Fruit fly (Drosophila melanogaster) whole organism, embryonic: ENCODE measurements around the gene VhaM9.7-b.
A peak's percentile ranks its signal among the peaks of the same experiment; 100 is the strongest.

Experiments used
- BEAF-32 ChIP-seq: fragments of 200-800 bp; sonication (Bioruptor generic); optimal IDR thresholded peaks from 3 replicates; lab custom pipeline; 2017; ENCODE audit warnings: missing biosample characterization, missing genetic modification characterization, mild to moderate bottlenecking, moderate library complexity, missing genetic modification reagents
- Bteb2 ChIP-seq: fragments of 200-800 bp; sonication (Bioruptor generic); optimal IDR thresholded peaks from 2 replicates; lab custom pipeline; 2016; ENCODE audit warnings: missing biosample characterization, missing genetic modification characterization
- CG11723 ChIP-seq: fragments of 200-800 bp; sonication (Bioruptor generic); optimal IDR thresholded peaks from 2 replicates; lab custom pipeline; 2017; ENCODE audit warnings: missing biosample characterization, mild to moderate bottlenecking, missing genetic modification characterization
- CG12104 ChIP-seq: fragments of 200-800 bp; sonication (Bioruptor generic); optimal IDR thresholded peaks from 3 replicates; lab custom pipeline; 2016; ENCODE audit warnings: missing biosample characterization, missing genetic modification characterization
- CG1603 ChIP-seq: fragments of 200-800 bp; sonication (Bioruptor generic); optimal IDR thresholded peaks from 2 replicates; lab custom pipeline; 2019; ENCODE audit warnings: missing biosample characterization, mild to moderate bottlenecking, missing genetic modification characterization, moderate library complexity
- CG17385 ChIP-seq: fragments of 200-800 bp; sonication (Bioruptor generic); optimal IDR thresholded peaks from 3 replicates; lab custom pipeline; 2018; ENCODE audit warnings: missing biosample characterization, mild to moderate bottlenecking, missing genetic modification characterization
- CG18599 ChIP-seq: fragments of 200-800 bp; sonication (Bioruptor generic); optimal IDR thresholded peaks from 3 replicates; lab custom pipeline; 2017; ENCODE audit warnings: missing biosample characterization, missing genetic modification characterization, mild to moderate bottlenecking, moderate library complexity, missing genetic modification reagents
- CG2116 ChIP-seq: fragments of 200-800 bp; sonication (Bioruptor generic); optimal IDR thresholded peaks from 3 replicates; lab custom pipeline; 2018; ENCODE audit warnings: missing biosample characterization, mild to moderate bottlenecking, missing genetic modification characterization
- CG2202 ChIP-seq: fragments of 200-800 bp; sonication (Bioruptor generic); optimal IDR thresholded peaks from 2 replicates; lab custom pipeline; 2018; ENCODE audit warnings: missing biosample characterization, mild to moderate bottlenecking, missing genetic modification characterization
- CG31441 ChIP-seq: fragments of 200-800 bp; sonication (Bioruptor generic); IDR thresholded peaks from 2 replicates; pipeline ENCODE4 v1.3.6; 2022; ENCODE audit warnings: missing biosample characterization, missing genetic modification characterization
- CG33213 ChIP-seq: fragments of 200-800 bp; sonication (Bioruptor generic); optimal IDR thresholded peaks from 3 replicates; lab custom pipeline; 2016; ENCODE audit warnings: missing biosample characterization, missing genetic modification characterization
- CG34224 ChIP-seq: fragments of 200-800 bp; sonication (Bioruptor generic); IDR thresholded peaks from 3 replicates; pipeline ENCODE4 v1.3.6; 2022; ENCODE audit warnings: missing biosample characterization, missing genetic modification characterization; ENCODE audit not compliant: partially characterized antibody
- CG4328 ChIP-seq: fragments of 200-800 bp; sonication (Bioruptor generic); optimal IDR thresholded peaks from 3 replicates; lab custom pipeline; 2017; ENCODE audit warnings: missing biosample characterization, missing genetic modification reagents, missing genetic modification characterization
- CG4424 ChIP-seq: fragments of 200-800 bp; sonication (Bioruptor generic); optimal IDR thresholded peaks from 3 replicates; lab custom pipeline; 2016; ENCODE audit warnings: missing biosample characterization, missing genetic modification characterization
- CG6689 ChIP-seq: fragments of 200-800 bp; sonication (Bioruptor generic); IDR thresholded peaks from 2 replicates; pipeline ENCODE4 v1.3.6; 2022; ENCODE audit warnings: missing biosample characterization, missing genetic modification characterization
- CG6813 ChIP-seq: fragments of 200-800 bp; sonication (Bioruptor generic); optimal IDR thresholded peaks from 2 replicates; lab custom pipeline; 2017; ENCODE audit warnings: missing biosample characterization, missing genetic modification characterization, mild to moderate bottlenecking, moderate library complexity, missing genetic modification reagents
- Eip74EF ChIP-seq, 2 experiments: fragments of 200-800 bp in 1 of 2; fragments of >200 bp in 1 of 2; sonication (Bioruptor generic) in 1 of 2; optimal IDR thresholded peaks; 2 replicates each; lab custom pipeline; 2017 to 2019; ENCODE audit warnings: missing biosample characterization in 2 of 2, missing genetic modification characterization in 2 of 2, mild to moderate bottlenecking in 1 of 2, moderate library complexity in 1 of 2
- Ets97D ChIP-seq: fragments of 200-800 bp; sonication (Bioruptor generic); optimal IDR thresholded peaks from 3 replicates; lab custom pipeline; 2016; ENCODE audit warnings: missing biosample characterization, missing genetic modification characterization
- Fer2 ChIP-seq: fragments of 200-800 bp; sonication (Bioruptor generic); optimal IDR thresholded peaks from 2 replicates; lab custom pipeline; 2018; ENCODE audit warnings: missing biosample characterization, mild to moderate bottlenecking, missing genetic modification characterization, moderate library complexity
- HmgD ChIP-seq: fragments of 200-800 bp; sonication (Bioruptor generic); optimal IDR thresholded peaks from 3 replicates; lab custom pipeline; 2016; ENCODE audit warnings: missing biosample characterization, missing genetic modification characterization
- Kr ChIP-seq: fragments of 200-800 bp; sonication (Bioruptor generic); optimal IDR thresholded peaks from 2 replicates; lab custom pipeline; 2017; ENCODE audit warnings: missing biosample characterization, mild to moderate bottlenecking, missing genetic modification characterization
- NK7.1 ChIP-seq: fragments of 200-800 bp; sonication (Bioruptor generic); optimal IDR thresholded peaks from 3 replicates; lab custom pipeline; 2016; ENCODE audit warnings: missing biosample characterization, missing genetic modification characterization
- NfI ChIP-seq: fragments of 200-800 bp; sonication (Bioruptor generic); optimal IDR thresholded peaks from 3 replicates; lab custom pipeline; 2018; ENCODE audit warnings: missing biosample characterization, mild to moderate bottlenecking, missing genetic modification characterization, moderate library complexity
- Stat92E ChIP-seq, 3 experiments: fragments of >200 bp in 2 of 3; fragments of 200-800 bp in 1 of 3; sonication (Bioruptor generic) in 1 of 3; optimal IDR thresholded peaks; 2 replicates each; lab custom pipeline; 2017 to 2019; ENCODE audit warnings: missing biosample characterization in 3 of 3, missing genetic modification characterization in 3 of 3, mild to moderate bottlenecking in 1 of 3, moderate library complexity in 1 of 3
- ab ChIP-seq: fragments of 200-800 bp; sonication (Bioruptor generic); optimal IDR thresholded peaks from 2 replicates; lab custom pipeline; 2016; ENCODE audit warnings: missing biosample characterization, missing genetic modification characterization
- ap ChIP-seq: fragments of 200-800 bp; sonication (Bioruptor generic); IDR thresholded peaks from 2 replicates; pipeline ENCODE4 v1.3.6; 2022; ENCODE audit warnings: missing biosample characterization, missing genetic modification characterization
- az2 ChIP-seq: fragments of 200-800 bp; sonication (Bioruptor generic); optimal IDR thresholded peaks from 3 replicates; lab custom pipeline; 2016; ENCODE audit warnings: missing biosample characterization, missing genetic modification characterization
- bbx ChIP-seq: fragments of 200-800 bp; sonication (Bioruptor generic); IDR thresholded peaks from 2 replicates; pipeline ENCODE4 v1.3.6; 2022; ENCODE audit warnings: missing biosample characterization, missing genetic modification characterization; ENCODE audit not compliant: partially characterized antibody
- br ChIP-seq: fragments of >200 bp; optimal IDR thresholded peaks from 2 replicates; lab custom pipeline; 2017
- cas ChIP-seq: fragments of 200-800 bp; sonication (Bioruptor generic); IDR thresholded peaks from 2 replicates; pipeline ENCODE4 v1.3.6; 2022; ENCODE audit warnings: missing biosample characterization, missing genetic modification characterization
- chn ChIP-seq: fragments of 200-800 bp; sonication (Bioruptor generic); optimal IDR thresholded peaks from 2 replicates; lab custom pipeline; 2016; ENCODE audit warnings: missing biosample characterization, missing genetic modification characterization
- dati ChIP-seq: fragments of 200-800 bp; sonication (Bioruptor generic); IDR thresholded peaks from 2 replicates; pipeline ENCODE4 v1.3.6; 2022; ENCODE audit warnings: missing biosample characterization, missing genetic modification characterization
- dimm ChIP-seq: fragments of 200-800 bp; sonication (Bioruptor generic); IDR thresholded peaks from 2 replicates; pipeline ENCODE4 v1.3.6; 2022; ENCODE audit warnings: missing biosample characterization, missing genetic modification characterization
- eve ChIP-seq, 2 experiments: fragments of >200 bp; optimal IDR thresholded peaks; 2 replicates each; lab custom pipeline; 2017; ENCODE audit warnings: missing biosample characterization in 2 of 2, missing genetic modification characterization in 2 of 2
- fd102C ChIP-seq: fragments of 200-800 bp; sonication (Bioruptor generic); optimal IDR thresholded peaks from 2 replicates; lab custom pipeline; 2018; ENCODE audit warnings: missing biosample characterization, mild to moderate bottlenecking, missing genetic modification characterization, moderate library complexity
- gfzf ChIP-seq: fragments of 200-800 bp; sonication (Bioruptor generic); optimal IDR thresholded peaks from 2 replicates; lab custom pipeline; 2016; ENCODE audit warnings: missing biosample characterization, mild to moderate bottlenecking, missing genetic modification characterization, moderate library complexity
- inv ChIP-seq: fragments of 200-800 bp; sonication (Bioruptor generic); IDR thresholded peaks from 2 replicates; pipeline ENCODE4 v1.3.6; 2022; ENCODE audit warnings: missing biosample characterization, missing genetic modification characterization; ENCODE audit not compliant: partially characterized antibody
- lab ChIP-seq: fragments of 200-800 bp; sonication (Bioruptor generic); optimal IDR thresholded peaks from 3 replicates; lab custom pipeline; 2017; ENCODE audit warnings: missing biosample characterization, missing genetic modification characterization, mild to moderate bottlenecking, moderate library complexity, missing genetic modification reagents
- lilli ChIP-seq: fragments of 200-800 bp; sonication (Bioruptor generic); optimal IDR thresholded peaks from 3 replicates; lab custom pipeline; 2016; ENCODE audit warnings: missing biosample characterization, missing genetic modification characterization
- maf-S ChIP-seq: fragments of 200-800 bp; sonication (Bioruptor generic); optimal IDR thresholded peaks from 2 replicates; lab custom pipeline; 2016; ENCODE audit warnings: missing biosample characterization, missing genetic modification characterization
- nerfin-2 ChIP-seq: fragments of 200-800 bp; sonication (Bioruptor generic); IDR thresholded peaks from 2 replicates; pipeline ENCODE4 v1.3.6; 2022; ENCODE audit warnings: missing biosample characterization, missing genetic modification characterization; ENCODE audit not compliant: partially characterized antibody
- odd ChIP-seq: fragments of 200-800 bp; sonication (Bioruptor generic); optimal IDR thresholded peaks from 2 replicates; lab custom pipeline; 2017; ENCODE audit warnings: missing biosample characterization, mild to moderate bottlenecking, missing genetic modification characterization
- pho ChIP-seq: fragments of 200-800 bp; sonication (Bioruptor generic); optimal IDR thresholded peaks from 2 replicates; lab custom pipeline; 2016; ENCODE audit warnings: missing biosample characterization, missing genetic modification characterization
- row ChIP-seq: fragments of 200-800 bp; sonication (Bioruptor generic); IDR thresholded peaks from 3 replicates; pipeline ENCODE4 v1.3.6; 2022; ENCODE audit warnings: missing biosample characterization, missing genetic modification characterization
- salm ChIP-seq: fragments of 200-800 bp; sonication (Bioruptor generic); optimal IDR thresholded peaks from 2 replicates; lab custom pipeline; 2018; ENCODE audit warnings: missing biosample characterization, mild to moderate bottlenecking, missing genetic modification characterization
- seq ChIP-seq: fragments of 200-800 bp; sonication (Bioruptor generic); IDR thresholded peaks from 2 replicates; pipeline ENCODE4 v1.3.6; 2022; ENCODE audit warnings: missing biosample characterization, missing genetic modification characterization
- sim ChIP-seq: fragments of 200-800 bp; sonication (Bioruptor generic); IDR thresholded peaks from 2 replicates; pipeline ENCODE4 v1.3.6; 2022; ENCODE audit warnings: missing biosample characterization, missing genetic modification characterization
- sima ChIP-seq: fragments of 200-800 bp; sonication (Bioruptor generic); optimal IDR thresholded peaks from 2 replicates; lab custom pipeline; 2016; ENCODE audit warnings: missing biosample characterization, missing genetic modification characterization
- toy ChIP-seq: fragments of 200-800 bp; sonication (Bioruptor generic); IDR thresholded peaks from 2 replicates; pipeline ENCODE4 v1.3.6; 2022; ENCODE audit warnings: missing biosample characterization, missing genetic modification characterization
- z ChIP-seq: fragments of 200-800 bp; sonication (Bioruptor generic); IDR thresholded peaks from 3 replicates; pipeline ENCODE4 v1.3.6; 2022; ENCODE audit warnings: missing biosample characterization, missing genetic modification characterization

Gene VhaM9.7-b

dm6 chr3L:21507354-21507928, 32.2 kb upstream of the VhaM9.7-b start, which contains the start of the genes Glg1 and M6 (continued):
- TF ChIP-seq gfzf (GFP tag; lab: Kevin White, UChicago), result peak; percentile 15
- peak; percentile 96 for TF ChIP-seq row (GFP tag; lab: Robert Waterston, UW)
- no peak for TF ChIP-seq Eip74EF (GFP tag; optimal IDR thresholded peaks at IDR 0.05; lab: Kevin White, UChicago)
- peak; percentile 69 for TF ChIP-seq NfI
- TF ChIP-seq CG2116, result peak; percentile 80
- peak; percentile 47 for TF ChIP-seq maf-S (GFP tag; lab: Kevin White, UChicago)
- peak; percentile 71 for TF ChIP-seq CG4424 (GFP tag; lab: Kevin White, UChicago)
- TF ChIP-seq CG17385 (GFP tag; lab: Kevin White, UChicago), result peak; percentile 63
- no peak for TF ChIP-seq ap (GFP tag; lab: Robert Waterston, UW)
- no peak for TF ChIP-seq seq
- peak; percentile 69 for TF ChIP-seq pho
- no peak for TF ChIP-seq toy (GFP tag; lab: Robert Waterston, UW)
- peak; percentile 79 for TF ChIP-seq Ets97D (GFP tag; lab: Kevin White, UChicago)
- peak; percentile 81 for TF ChIP-seq lilli (GFP tag; lab: Kevin White, UChicago)
- peak; percentile 92 for TF ChIP-seq inv (GFP tag; lab: Robert Waterston, UW)
- peak in 1 of 3 experiments; percentile 53 for TF ChIP-seq Stat92E (GFP tag; optimal IDR thresholded peaks at IDR 0.05; lab: Kevin White, UChicago)
- no peak for TF ChIP-seq CG6813 (GFP tag; lab: Kevin White, UChicago)
- peak; percentile 16 for TF ChIP-seq Fer2 (tag; lab: Kevin White, UChicago)
- TF ChIP-seq odd (GFP tag; lab: Kevin White, UChicago), result no peak
- TF ChIP-seq az2 (GFP tag; lab: Kevin White, UChicago), result peak; percentile 69
- TF ChIP-seq CG1603 (tag; lab: Kevin White, UChicago), result peak; percentile 65
- TF ChIP-seq Bteb2 (GFP tag; lab: Kevin White, UChicago), result peak; percentile 59
- TF ChIP-seq CG4328, result peak; percentile 29
- TF ChIP-seq dati (GFP tag; lab: Robert Waterston, UW), result no peak
- TF ChIP-seq HmgD (GFP tag; lab: Kevin White, UChicago), result peak; percentile 42
- TF ChIP-seq BEAF-32 (GFP tag; lab: Kevin White, UChicago), result peak; percentile 97
- peak; percentile 89 for TF ChIP-seq CG34224 (GFP tag; lab: Robert Waterston, UW)
- TF ChIP-seq CG12104 (GFP tag; lab: Kevin White, UChicago), result no peak
- TF ChIP-seq CG2202, result peak; percentile 62
- TF ChIP-seq nerfin-2, result peak; percentile 93
- peak; percentile 49; the same call in 1 of the 2 replicates for TF ChIP-seq CG6689 (GFP tag; lab: Robert Waterston, UW)
- TF ChIP-seq sim (GFP tag; lab: Robert Waterston, UW), result no peak
- no peak for TF ChIP-seq NK7.1 (GFP tag; lab: Kevin White, UChicago)
- no peak for TF ChIP-seq sima (GFP tag; lab: Kevin White, UChicago)
- TF ChIP-seq Kr (GFP tag; lab: Kevin White, UChicago), result no peak
- no peak for TF ChIP-seq eve (GFP tag; optimal IDR thresholded peaks at IDR 0.05; lab: Kevin White, UChicago)
- TF ChIP-seq CG18599 (GFP tag; lab: Kevin White, UChicago), result peak; percentile 77
- TF ChIP-seq fd102C (GFP tag; lab: Kevin White, UChicago), result peak; percentile 12
- peak; percentile 29 for TF ChIP-seq CG33213 (GFP tag; lab: Kevin White, UChicago)
- TF ChIP-seq lab (GFP tag; lab: Kevin White, UChicago), result peak; percentile 70
- TF ChIP-seq chn, result peak; percentile 68
- peak; percentile 93 for TF ChIP-seq bbx (GFP tag; lab: Robert Waterston, UW)
- no peak for TF ChIP-seq dimm (GFP tag; lab: Robert Waterston, UW)
- TF ChIP-seq CG31441, result no peak; the same call in 1 of the 2 replicates
- TF ChIP-seq br (lab: Kevin White, UChicago), result no peak
- TF ChIP-seq CG11723, result peak; percentile 14
- TF ChIP-seq salm (tag; lab: Kevin White, UChicago), result no peak
- no peak for TF ChIP-seq z
- no peak for TF ChIP-seq cas
- peak; percentile 13 for TF ChIP-seq ab (GFP tag; lab: Kevin White, UChicago)
